Worm (Caenorhabditis elegans): Measurements from ENCODE around the gene C35A5.8.

DNA sequence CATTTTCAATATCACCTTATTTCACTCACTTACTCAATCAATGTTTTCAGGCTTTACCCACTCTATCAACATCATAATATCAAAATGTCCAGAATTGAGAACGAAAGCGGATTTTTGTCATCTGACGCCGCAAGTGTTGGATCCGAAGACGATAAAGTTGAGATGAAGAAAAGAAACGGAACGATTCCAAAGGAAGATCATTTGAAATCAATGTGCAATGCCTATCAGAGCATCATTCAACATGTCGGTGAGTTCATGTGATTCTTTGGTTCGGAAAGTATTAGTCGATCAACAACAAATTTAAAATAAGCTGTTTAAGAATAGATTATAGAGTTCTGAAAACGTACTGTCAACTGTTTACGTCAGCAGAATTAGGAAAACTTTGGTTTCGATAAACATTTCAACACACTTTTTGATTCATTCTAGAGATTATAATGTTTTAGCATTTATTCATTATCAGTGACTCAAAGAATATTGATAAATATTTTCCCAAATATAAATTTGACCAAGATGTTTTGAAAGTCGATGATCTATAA, 39.2 kb upstream of the C35A5.8 start, which contains the start of gene cat-4:
- no peak for TF ChIP-seq him-1 (tag; optimal IDR thresholded peaks at IDR 0.05)
- no peak for TF ChIP-seq dao-5 (tag; optimal IDR thresholded peaks at IDR 0.05)
